Worm (Caenorhabditis elegans) whole organism, L2 larva: ENCODE results near the gene ari-2.

ENCODE experiments used
- C34F6.9 ChIP-seq: fragments of 150-350 bp; optimal IDR thresholded peaks from 2 replicates; lab custom pipeline; 2014; ENCODE audit warnings: missing biosample characterization, missing genetic modification characterization
- R02D3.7 ChIP-seq: fragments of 150-350 bp; optimal IDR thresholded peaks from 2 replicates; lab custom pipeline; 2014; ENCODE audit warnings: missing biosample characterization, missing genetic modification characterization
- Y55F3AM.14 ChIP-seq: fragments of 200-800 bp; sonication (Bioruptor generic); optimal IDR thresholded peaks from 2 replicates; lab custom pipeline; 2018; ENCODE audit warnings: mild to moderate bottlenecking, missing genetic modification characterization, missing compliant biosample characterization
- ZK546.5 ChIP-seq: sonication (generic microtip); optimal IDR thresholded peaks from 2 replicates; lab custom pipeline; 2017; ENCODE audit warnings: missing biosample characterization, missing genetic modification characterization
- alr-1 ChIP-seq: fragments of 150-350 bp; optimal IDR thresholded peaks from 2 replicates; lab custom pipeline; 2014; ENCODE audit warnings: missing biosample characterization, missing genetic modification characterization
- aly-2 ChIP-seq: fragments of 150-350 bp; optimal IDR thresholded peaks from 2 replicates; lab custom pipeline; 2014; ENCODE audit warnings: missing biosample characterization, missing genetic modification characterization
- ama-1 ChIP-seq: fragments of 150-350 bp; optimal IDR thresholded peaks from 2 replicates; lab custom pipeline; 2018; ENCODE audit warnings: inconsistent platforms
- ceh-16 ChIP-seq: fragments of 150-350 bp; optimal IDR thresholded peaks from 2 replicates; lab custom pipeline; 2014; ENCODE audit warnings: missing biosample characterization, missing genetic modification characterization
- crh-2 ChIP-seq: sonication (generic microtip); optimal IDR thresholded peaks from 2 replicates; lab custom pipeline; 2017; ENCODE audit warnings: missing biosample characterization, missing genetic modification characterization
- dmd-4 ChIP-seq: sonication (generic microtip); optimal IDR thresholded peaks from 2 replicates; lab custom pipeline; 2017; ENCODE audit warnings: missing biosample characterization, missing genetic modification characterization
- egl-27 ChIP-seq: sonication (generic microtip); optimal IDR thresholded peaks from 3 replicates; lab custom pipeline; 2017; ENCODE audit warnings: missing biosample characterization, missing genetic modification reagents, missing genetic modification characterization
- elt-1 ChIP-seq: fragments of 150-350 bp; optimal IDR thresholded peaks from 2 replicates; lab custom pipeline; 2014; ENCODE audit warnings: missing biosample characterization, missing genetic modification characterization
- fos-1 ChIP-seq: fragments of 150-350 bp; optimal IDR thresholded peaks from 2 replicates; lab custom pipeline; 2014; ENCODE audit warnings: missing biosample characterization, missing genetic modification characterization
- gmeb-1 ChIP-seq: fragments of 150-350 bp; optimal IDR thresholded peaks from 2 replicates; lab custom pipeline; 2014; ENCODE audit warnings: missing biosample characterization, missing genetic modification characterization
- lin-11 ChIP-seq: fragments of 150-350 bp; sonication (generic microtip); optimal IDR thresholded peaks from 2 replicates; lab custom pipeline; 2014; ENCODE audit warnings: missing biosample characterization, missing genetic modification characterization, inconsistent platforms, mixed read lengths
- lin-13 ChIP-seq: fragments of 150-350 bp; optimal IDR thresholded peaks from 2 replicates; lab custom pipeline; 2014; ENCODE audit warnings: missing biosample characterization, missing genetic modification reagents, missing genetic modification characterization
- lin-39 ChIP-seq: fragments of 150-350 bp; optimal IDR thresholded peaks from 2 replicates; lab custom pipeline; 2014; ENCODE audit warnings: missing biosample characterization, missing genetic modification reagents, missing genetic modification characterization
- lsy-2 ChIP-seq, 2 experiments: fragments of 150-350 bp in 1 of 2; sonication (generic microtip) in 1 of 2; optimal IDR thresholded peaks; 2 replicates each; lab custom pipeline; 2014 to 2017; ENCODE audit warnings: missing biosample characterization in 2 of 2, missing genetic modification characterization in 2 of 2
- mbf-1 ChIP-seq: sonication (generic microtip); optimal IDR thresholded peaks from 2 replicates; lab custom pipeline; 2017; ENCODE audit warnings: missing biosample characterization, missing genetic modification characterization
- mdl-1 ChIP-seq, 2 experiments: fragments of 150-350 bp in 1 of 2; sonication (generic microtip) in 1 of 2; optimal IDR thresholded peaks; 2 replicates each; lab custom pipeline; 2017; ENCODE audit warnings: missing biosample characterization in 2 of 2, missing genetic modification characterization in 2 of 2
- nhr-10 ChIP-seq: sonication (generic microtip); optimal IDR thresholded peaks from 2 replicates; lab custom pipeline; 2017; ENCODE audit warnings: missing biosample characterization, missing genetic modification characterization
- nhr-12 ChIP-seq: fragments of 150-350 bp; optimal IDR thresholded peaks from 2 replicates; lab custom pipeline; 2014; ENCODE audit warnings: missing biosample characterization, missing genetic modification characterization
- nhr-129 ChIP-seq: fragments of 150-350 bp; optimal IDR thresholded peaks from 2 replicates; lab custom pipeline; 2014; ENCODE audit warnings: missing biosample characterization, missing genetic modification characterization
- nhr-23 ChIP-seq: fragments of 150-350 bp; optimal IDR thresholded peaks from 2 replicates; lab custom pipeline; 2014; ENCODE audit warnings: missing biosample characterization, missing genetic modification reagents, missing genetic modification characterization
- nhr-237 ChIP-seq: fragments of 150-350 bp; optimal IDR thresholded peaks from 2 replicates; lab custom pipeline; 2014; ENCODE audit warnings: missing biosample characterization, missing genetic modification characterization
- nhr-25 ChIP-seq: fragments of 150-350 bp; sonication (generic microtip); optimal IDR thresholded peaks from 3 replicates; lab custom pipeline; 2014; ENCODE audit warnings: missing biosample characterization, missing genetic modification characterization
- nhr-6 ChIP-seq: fragments of 150-350 bp; optimal IDR thresholded peaks from 2 replicates; lab custom pipeline; 2014; ENCODE audit warnings: missing biosample characterization, missing genetic modification characterization
- peb-1 ChIP-seq: fragments of 150-350 bp; optimal IDR thresholded peaks from 2 replicates; lab custom pipeline; 2014; ENCODE audit warnings: missing biosample characterization, missing genetic modification characterization
- sem-4 ChIP-seq: fragments of 150-350 bp; optimal IDR thresholded peaks from 2 replicates; lab custom pipeline; 2014; ENCODE audit warnings: missing biosample characterization, missing genetic modification reagents, missing genetic modification characterization
- sma-9 ChIP-seq, 2 experiments: fragments of 150-350 bp in 1 of 2; sonication (generic microtip) in 1 of 2; optimal IDR thresholded peaks; 2 replicates each; lab custom pipeline; 2014 to 2016; ENCODE audit warnings: missing genetic modification characterization in 2 of 2, mild to moderate bottlenecking in 1 of 2, missing biosample characterization in 1 of 2, missing compliant biosample characterization in 1 of 2, missing genetic modification reagents in 1 of 2, moderate library complexity in 1 of 2
- snpc-4 ChIP-seq: fragments of 150-350 bp; optimal IDR thresholded peaks from 2 replicates; lab custom pipeline; 2014; ENCODE audit warnings: missing biosample characterization, missing genetic modification characterization
- unc-39 ChIP-seq: fragments of 150-350 bp; optimal IDR thresholded peaks from 2 replicates; lab custom pipeline; 2014; ENCODE audit warnings: missing biosample characterization, missing genetic modification characterization
- unc-55 ChIP-seq: fragments of 150-350 bp; sonication (generic microtip); optimal IDR thresholded peaks from 3 replicates; lab custom pipeline; 2014; ENCODE audit warnings: missing biosample characterization, missing genetic modification reagents, missing genetic modification characterization
- unc-62 ChIP-seq: fragments of 150-350 bp; optimal IDR thresholded peaks from 2 replicates; lab custom pipeline; 2014; ENCODE audit warnings: missing biosample characterization, missing genetic modification reagents, missing genetic modification characterization
- ztf-1 ChIP-seq: fragments of 200-800 bp; sonication (Bioruptor generic); conservative IDR thresholded peaks from 2 replicates; pipeline ENCODE4 v1.3.6; 2022; ENCODE audit warnings: missing genetic modification characterization, missing compliant biosample characterization
- ztf-11 ChIP-seq: sonication (generic microtip); optimal IDR thresholded peaks from 2 replicates; lab custom pipeline; 2017; ENCODE audit warnings: missing biosample characterization, missing genetic modification characterization
- ztf-4 ChIP-seq: fragments of 150-350 bp; optimal IDR thresholded peaks from 2 replicates; lab custom pipeline; 2014; ENCODE audit warnings: missing biosample characterization, missing genetic modification characterization

The ari-2 gene

ce11 chrIV:5526711-5527383, 24.1 kb upstream of the ari-2 start:
- TF ChIP-seq egl-27 (tag; lab: Kevin White, UChicago) (no peak), mbf-1 (tag; lab: Kevin White, UChicago) (no peak), nhr-23 (tag; lab: Kevin White, UChicago) (no peak), sma-9 (GFP tag; optimal IDR thresholded peaks at IDR 0.05; lab: Kevin White, UChicago) (no peak), sma-9 (tag; optimal IDR thresholded peaks at IDR 0.05; lab: Kevin White, UChicago) (no peak), elt-1 (no peak), R02D3.7 (no peak), sem-4 (tag; lab: Kevin White, UChicago) (no peak), ztf-4 (tag; lab: Kevin White, UChicago) (no peak), alr-1 (tag; lab: Kevin White, UChicago) (no peak), ceh-16 (tag; lab: Kevin White, UChicago) (no peak)

- TF ChIP-seq lin-11 (tag; lab: Kevin White, UChicago) (no peak), lsy-2 (tag; optimal IDR thresholded peaks at IDR 0.05; lab: Kevin White, UChicago) (no peak), lin-13 (GFP tag; lab: Kevin White, UChicago) (no peak), C34F6.9 (tag; lab: Kevin White, UChicago) (no peak), unc-39 (tag; lab: Kevin White, UChicago) (no peak), mdl-1 (tag; optimal IDR thresholded peaks at IDR 0.05; lab: Kevin White, UChicago) (no peak), ZK546.5 (tag; lab: Kevin White, UChicago) (no peak), peb-1 (tag; lab: Kevin White, UChicago) (no peak), ztf-11 (tag; lab: Kevin White, UChicago) (no peak), lin-39 (tag; lab: Kevin White, UChicago) (no peak), alr-1 (tag; lab: Kevin White, UChicago) (no peak), nhr-10 (tag; lab: Kevin White, UChicago) (no peak), nhr-6 (tag; lab: Kevin White, UChicago) (no peak), nhr-25 (no peak), unc-55 (GFP tag; lab: Kevin White, UChicago) (no peak), sma-9 (GFP tag; optimal IDR thresholded peaks at IDR 0.05; lab: Kevin White, UChicago) (no peak), sma-9 (tag; optimal IDR thresholded peaks at IDR 0.05; lab: Kevin White, UChicago) (no peak), nhr-12 (tag; lab: Kevin White, UChicago) (no peak)
These were observed 22.6 kb upstream of the ari-2 start, which contains the start of gene unc-5 for ce11 chrIV:5528285-5528684. unc-5 (minus strand) TSS chrIV:5528338.

- TF ChIP-seq mbf-1 (tag; lab: Kevin White, UChicago): no peak
- TF ChIP-seq nhr-25: no peak
- peak; percentile 4 for TF ChIP-seq fos-1 (tag; lab: Kevin White, UChicago)
These were observed 20.0 kb upstream of the ari-2 start for ce11 chrIV:5530980-5531379.

ce11 chrIV:5533556-5533955, 17.4 kb upstream of the ari-2 start:
- no peak for TF ChIP-seq R02D3.7
- TF ChIP-seq nhr-6 (tag; lab: Kevin White, UChicago): no peak
- TF ChIP-seq mdl-1 (tag; optimal IDR thresholded peaks at IDR 0.05; lab: Kevin White, UChicago): no peak
- no peak for TF ChIP-seq gmeb-1 (tag; lab: Kevin White, UChicago)
- TF ChIP-seq sem-4 (tag; lab: Kevin White, UChicago): no peak
- no peak for TF ChIP-seq peb-1 (tag; lab: Kevin White, UChicago)
- no peak for TF ChIP-seq ama-1
- TF ChIP-seq nhr-129 (tag; lab: Kevin White, UChicago): no peak
- no peak for TF ChIP-seq sma-9 (GFP tag; optimal IDR thresholded peaks at IDR 0.05; lab: Kevin White, UChicago)
- TF ChIP-seq sma-9 (tag; optimal IDR thresholded peaks at IDR 0.05; lab: Kevin White, UChicago): no peak
- no peak for TF ChIP-seq lin-11 (tag; lab: Kevin White, UChicago)
- no peak for TF ChIP-seq lin-13 (GFP tag; lab: Kevin White, UChicago)
- TF ChIP-seq dmd-4 (tag; lab: Kevin White, UChicago): no peak
- no peak for TF ChIP-seq alr-1 (tag; lab: Kevin White, UChicago)
- no peak for TF ChIP-seq ztf-4 (tag; lab: Kevin White, UChicago)
- no peak for TF ChIP-seq nhr-237
- TF ChIP-seq unc-55 (GFP tag; lab: Kevin White, UChicago): no peak
- no peak for TF ChIP-seq ztf-1 (GFP tag; lab: Robert Waterston, UW)

- TF ChIP-seq fos-1 (tag; lab: Kevin White, UChicago) (no peak), sem-4 (tag; lab: Kevin White, UChicago) (no peak), dmd-4 (tag; lab: Kevin White, UChicago) (no peak), crh-2 (tag; lab: Kevin White, UChicago) (no peak), mbf-1 (tag; lab: Kevin White, UChicago) (no peak), lin-13 (GFP tag; lab: Kevin White, UChicago) (no peak), ztf-4 (tag; lab: Kevin White, UChicago) (no peak), alr-1 (tag; lab: Kevin White, UChicago) (no peak), ztf-1 (GFP tag; lab: Robert Waterston, UW) (no peak), unc-55 (GFP tag; lab: Kevin White, UChicago) (no peak), lsy-2 (tag; optimal IDR thresholded peaks at IDR 0.05; lab: Kevin White, UChicago) (no peak), snpc-4 (tag; lab: Kevin White, UChicago) (no peak), Y55F3AM.14 (GFP tag; lab: Kevin White, UChicago) (no peak), peb-1 (tag; lab: Kevin White, UChicago) (no peak), elt-1 (no peak), gmeb-1 (tag; lab: Kevin White, UChicago) (no peak), unc-62 (GFP tag; lab: Kevin White, UChicago) (no peak), ztf-11 (tag; lab: Kevin White, UChicago) (no peak), aly-2 (no peak), nhr-10 (tag; lab: Kevin White, UChicago) (no peak)
- TF ChIP-seq, all 48 proteins: peak for 0
These were observed 16.3 kb upstream of the ari-2 start for ce11 chrIV:5534596-5534995.
